Worm (Caenorhabditis elegans) whole organism, L2 larva: ENCODE measurements around the gene dmd-10.

Experiments used
- aly-2 ChIP-seq: fragments of 150-350 bp; optimal IDR thresholded peaks from 2 replicates; lab custom pipeline; 2014; ENCODE audit warnings: missing biosample characterization, missing genetic modification characterization
- mdl-1 ChIP-seq, 2 experiments: fragments of 150-350 bp in 1 of 2; sonication (generic microtip) in 1 of 2; optimal IDR thresholded peaks; 2 replicates each; lab custom pipeline; 2017; ENCODE audit warnings: missing biosample characterization in 2 of 2, missing genetic modification characterization in 2 of 2
- skn-1 ChIP-seq: sonication (generic microtip); optimal IDR thresholded peaks from 2 replicates; lab custom pipeline; 2017; ENCODE audit warnings: missing biosample characterization, missing genetic modification characterization

DNA sequence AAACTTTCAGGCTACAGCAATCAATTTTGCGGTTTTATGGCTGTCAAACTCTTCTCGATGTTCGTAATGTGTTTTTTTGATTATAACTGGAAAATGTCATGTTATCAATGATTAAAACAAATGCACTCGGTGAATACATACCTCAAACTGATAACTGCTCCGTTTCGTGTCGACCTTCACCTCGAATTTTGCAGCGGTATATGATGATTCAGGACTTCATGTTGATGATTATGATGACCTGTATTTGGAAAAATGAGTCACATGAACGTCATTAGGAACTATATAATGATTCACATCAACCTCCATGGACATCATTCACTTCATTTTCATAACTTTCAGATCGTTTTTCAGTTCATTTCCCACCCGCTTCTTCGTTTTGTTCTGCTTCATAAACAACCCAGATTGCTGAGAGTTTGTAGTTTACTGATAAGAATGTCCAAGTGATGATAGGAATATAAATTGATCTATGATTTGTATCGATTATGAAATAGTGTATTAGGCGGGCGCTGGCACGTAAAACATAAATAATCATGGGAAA is 26.4 kb upstream of the dmd-10 start:
- no peak for TF ChIP-seq skn-1
- TF ChIP-seq aly-2 (tag; lab: Kevin White, UChicago): no peak
- TF ChIP-seq mdl-1 (tag; optimal IDR thresholded peaks at IDR 0.05; lab: Kevin White, UChicago): no peak
